Worm (Caenorhabditis elegans) whole organism, mixed stage, embryonic: ENCODE results near the gene dhgd-1.

Source experiments
- ceh-39 ChIP-seq: fragments of 150-350 bp; optimal IDR thresholded peaks from 2 replicates; lab custom pipeline; 2014; ENCODE audit warnings: missing biosample characterization, missing genetic modification characterization
- ceh-43 ChIP-seq: fragments of 200-800 bp; sonication (Bioruptor generic); optimal IDR thresholded peaks from 2 replicates; lab custom pipeline; 2018; ENCODE audit warnings: mild to moderate bottlenecking, missing genetic modification characterization, moderate library complexity, missing compliant biosample characterization
- ceh-83 ChIP-seq: fragments of 200-800 bp; sonication (Bioruptor generic); optimal IDR thresholded peaks from 2 replicates; lab custom pipeline; 2018; ENCODE audit warnings: mild to moderate bottlenecking, missing genetic modification characterization, missing compliant biosample characterization
- ces-1 ChIP-seq: fragments of 150-350 bp; optimal IDR thresholded peaks from 2 replicates; lab custom pipeline; 2014; ENCODE audit warnings: missing biosample characterization, missing genetic modification reagents, missing genetic modification characterization
- cnd-1 ChIP-seq: fragments of 200-800 bp; sonication (Bioruptor generic); optimal IDR thresholded peaks from 2 replicates; lab custom pipeline; 2018; ENCODE audit warnings: mild to moderate bottlenecking, missing genetic modification characterization, missing compliant biosample characterization
- drap-1 ChIP-seq: fragments of 200-800 bp; sonication (Bioruptor generic); optimal IDR thresholded peaks from 3 replicates; lab custom pipeline; 2018; ENCODE audit warnings: mild to moderate bottlenecking, missing genetic modification characterization, missing compliant biosample characterization
- elt-1 ChIP-seq: sonication (generic microtip); optimal IDR thresholded peaks from 2 replicates; lab custom pipeline; 2017; ENCODE audit warnings: missing genetic modification characterization, mild to moderate bottlenecking, missing compliant biosample characterization, antibody characterized with exemption, moderate library complexity, borderline replicate concordance; ENCODE audit not compliant: insufficient read depth
- elt-3 ChIP-seq: fragments of 150-350 bp; optimal IDR thresholded peaks from 2 replicates; lab custom pipeline; 2014; ENCODE audit warnings: missing biosample characterization, missing genetic modification characterization
- lin-13 ChIP-seq: fragments of 150-350 bp; optimal IDR thresholded peaks from 2 replicates; lab custom pipeline; 2014; ENCODE audit warnings: missing biosample characterization, missing genetic modification characterization
- lsy-2 ChIP-seq: fragments of 150-350 bp; optimal IDR thresholded peaks from 2 replicates; lab custom pipeline; 2014; ENCODE audit warnings: missing biosample characterization, missing genetic modification characterization
- nhr-12 ChIP-seq: fragments of 150-350 bp; optimal IDR thresholded peaks from 2 replicates; lab custom pipeline; 2014; ENCODE audit warnings: missing biosample characterization, missing genetic modification characterization
- nhr-237 ChIP-seq: fragments of 150-350 bp; optimal IDR thresholded peaks from 2 replicates; lab custom pipeline; 2014; ENCODE audit warnings: missing biosample characterization, missing genetic modification characterization
- sem-2 ChIP-seq: fragments of 200-800 bp; sonication (Bioruptor generic); optimal IDR thresholded peaks from 2 replicates; lab custom pipeline; 2018; ENCODE audit warnings: mild to moderate bottlenecking, missing genetic modification characterization, missing compliant biosample characterization
- sptf-1 ChIP-seq: sonication (generic microtip); optimal IDR thresholded peaks from 2 replicates; lab custom pipeline; 2017; ENCODE audit warnings: mild to moderate bottlenecking, missing genetic modification characterization, moderate library complexity, missing compliant biosample characterization
- tbx-8 ChIP-seq: fragments of 200-800 bp; sonication (Bioruptor generic); optimal IDR thresholded peaks from 2 replicates; lab custom pipeline; 2018; ENCODE audit warnings: mild to moderate bottlenecking, missing genetic modification characterization, moderate library complexity, missing compliant biosample characterization

Gene dhgd-1

DNA sequence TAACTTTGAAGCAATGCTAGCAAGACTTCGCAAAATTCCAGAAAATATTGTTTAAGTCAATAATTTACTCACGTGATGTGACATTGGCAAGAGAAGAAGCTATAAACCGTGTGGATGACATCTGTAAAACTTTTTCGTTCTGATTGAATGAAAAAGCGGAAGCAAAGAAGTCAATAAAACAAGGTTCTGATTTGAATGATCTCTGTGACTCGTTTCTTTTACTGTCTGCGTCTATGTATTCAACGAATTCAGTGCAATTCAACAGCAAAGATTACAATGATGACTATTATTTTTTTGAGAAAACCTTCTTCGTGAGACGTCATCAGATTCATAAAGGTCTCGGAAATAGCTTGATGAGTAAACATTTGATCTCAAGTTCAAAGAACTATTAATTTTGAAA, 59.0 kb downstream of the dhgd-1 start, which contains the start of gene hacl-1:
TSS of gene hacl-1 (minus strand) at position 121 of the 400 bp plus-strand sequence.
- TF ChIP-seq elt-1 (tag; lab: Kevin White, UChicago) (no peak), cnd-1 (tag; lab: Kevin White, UChicago) (no peak), ceh-83 (GFP tag; lab: Kevin White, UChicago) (no peak), tbx-8 (GFP tag; lab: Kevin White, UChicago) (no peak), sem-2 (GFP tag; lab: Kevin White, UChicago) (no peak), lsy-2 (tag; lab: Kevin White, UChicago) (no peak), nhr-12 (tag; lab: Kevin White, UChicago) (no peak), ceh-43 (GFP tag; lab: Kevin White, UChicago) (no peak), lin-13 (no peak), drap-1 (GFP tag; lab: Kevin White, UChicago) (no peak), sptf-1 (no peak), ces-1 (GFP tag; lab: Kevin White, UChicago) (no peak), nhr-237 (no peak), elt-3 (no peak), ceh-39 (tag; lab: Kevin White, UChicago) (no peak)
